Worm (Caenorhabditis elegans): Measurements from ENCODE around the gene F09F9.2.
A peak's percentile ranks its signal among the peaks of the same experiment; 100 is the strongest.

The F09F9.2 gene

DNA sequence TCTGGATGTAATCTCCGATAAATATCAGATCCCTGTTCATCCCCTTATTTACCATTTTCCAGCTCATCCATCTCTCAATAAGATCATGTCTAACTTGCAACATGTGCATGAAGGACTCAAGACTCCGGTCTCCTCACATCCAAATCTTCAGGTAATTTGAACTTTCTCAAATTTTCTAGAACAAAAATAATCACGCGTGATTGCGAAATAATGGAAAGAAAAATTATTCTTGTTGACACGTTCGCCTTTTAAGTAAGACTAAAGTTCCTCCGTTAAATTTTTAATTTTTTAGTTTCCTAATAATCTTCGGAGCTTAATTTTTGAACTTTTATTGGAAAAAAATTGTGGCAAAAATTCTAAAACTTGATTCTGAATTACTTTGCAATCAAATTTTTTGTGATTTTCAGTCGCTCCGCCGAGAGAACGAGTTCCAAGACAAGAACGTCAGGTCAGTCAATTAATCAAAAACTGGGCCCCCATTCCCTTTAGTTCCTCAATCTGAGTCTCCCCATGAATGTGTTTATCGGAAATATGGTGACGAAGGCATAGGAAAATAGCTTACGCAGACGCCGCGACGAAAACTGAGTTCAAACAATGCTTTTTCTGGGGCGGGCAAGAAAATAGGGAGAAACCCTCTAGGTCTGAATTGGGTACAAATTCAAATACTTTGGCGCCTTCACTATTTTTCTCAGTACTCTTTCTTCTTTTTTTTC lies 26.4 kb upstream of the F09F9.2 start:
- TF ChIP-seq T26A5.8 (tag; optimal IDR thresholded peaks at IDR 0.05) (no peak), nhr-179 (tag; optimal IDR thresholded peaks at IDR 0.05) (no peak), lin-54 (GFP tag; optimal IDR thresholded peaks at IDR 0.05) (peak; percentile 13), efl-1 (GFP tag; optimal IDR thresholded peaks at IDR 0.05) (no peak), dox-1 (GFP tag; IDR thresholded peaks at IDR 0.05) (peak; percentile 32; the same call in 1 of the 2 replicates), mxl-1 (tag; optimal IDR thresholded peaks at IDR 0.05) (no peak), C06A6.2 (GFP tag; conservative IDR thresholded peaks at IDR 0.05) (peak; percentile 16; the same call in 1 of the 2 replicates), T07F8.4 (tag; optimal IDR thresholded peaks at IDR 0.05) (no peak), lin-26 (GFP tag; IDR thresholded peaks at IDR 0.05) (peak; percentile 58; the same call in 1 of the 2 replicates), hsf-1 (GFP tag; IDR thresholded peaks at IDR 0.05) (peak; percentile 43; the same call in 1 of the 2 replicates), F39B2.1 (GFP tag; IDR thresholded peaks at IDR 0.05) (no peak), F10E7.11 (tag; optimal IDR thresholded peaks at IDR 0.05) (no peak), K12H6.12 (tag; optimal IDR thresholded peaks at IDR 0.05) (peak; percentile 69), D2030.7 (GFP tag; IDR thresholded peaks at IDR 0.05) (no peak), Y67H2A.10 (GFP tag; conservative IDR thresholded peaks at IDR 0.05) (no peak), ceh-27 (GFP tag; optimal IDR thresholded peaks at IDR 0.05) (peak; percentile 3), ztf-25 (GFP tag; IDR thresholded peaks at IDR 0.05) (no peak), nhr-80 (tag; optimal IDR thresholded peaks at IDR 0.05) (peak; percentile 18), hlh-12 (tag; optimal IDR thresholded peaks at IDR 0.05) (no peak), zfh-2 (GFP tag; conservative IDR thresholded peaks at IDR 0.05) (no peak), somi-1 (GFP tag; optimal IDR thresholded peaks at IDR 0.05) (no peak), unc-62 (GFP tag; optimal IDR thresholded peaks at IDR 0.05) (no peak), ztf-6 (GFP tag; IDR thresholded peaks at IDR 0.05) (no peak), Y53F4B.3 (GFP tag; IDR thresholded peaks at IDR 0.05) (no peak), fkh-3 (tag; optimal IDR thresholded peaks at IDR 0.05) (no peak), snpc-1.1 (tag; optimal IDR thresholded peaks at IDR 0.05; ENCODE audit: insufficient read depth) (no peak), madf-10 (tag; optimal IDR thresholded peaks at IDR 0.05) (no peak), ekl-4 (GFP tag; IDR thresholded peaks at IDR 0.05) (no peak), tbp1 (GFP tag; optimal IDR thresholded peaks at IDR 0.05) (peak; percentile 7), akir-1 (GFP tag; optimal IDR thresholded peaks at IDR 0.05) (no peak), B0019.2 (GFP tag; conservative IDR thresholded peaks at IDR 0.05) (no peak), tlf-1 (GFP tag; optimal IDR thresholded peaks at IDR 0.05) (no peak), sptf-2 (GFP tag; optimal IDR thresholded peaks at IDR 0.05) (no peak), gei-17 (GFP tag; optimal IDR thresholded peaks at IDR 0.05) (no peak), cebp-1 (GFP tag; IDR thresholded peaks at IDR 0.05) (peak; percentile 88), cebp-1 (tag; optimal IDR thresholded peaks at IDR 0.05) (peak; percentile 96), nfyb-1 (GFP tag; IDR thresholded peaks at IDR 0.05) (peak; percentile 22; the same call in 1 of the 2 replicates), nhr-27 (tag; optimal IDR thresholded peaks at IDR 0.05) (no peak), attf-3 (GFP tag; conservative IDR thresholded peaks at IDR 0.05) (no peak)
